Worm (Caenorhabditis elegans) whole organism, L4 larva: ENCODE results near the gene ceh-48.

Source experiments
- ama-1 ChIP-seq: fragments of 150-350 bp; optimal IDR thresholded peaks from 2 replicates; lab custom pipeline; 2014; ENCODE audit warnings: inconsistent platforms, mixed read lengths
- attf-4 ChIP-seq: sonication (generic microtip); optimal IDR thresholded peaks from 3 replicates; lab custom pipeline; 2017; ENCODE audit warnings: missing biosample characterization, missing genetic modification characterization
- ceh-82 ChIP-seq: sonication (generic microtip); optimal IDR thresholded peaks from 2 replicates; lab custom pipeline; 2017; ENCODE audit warnings: missing biosample characterization, missing genetic modification characterization
- dmd-8 ChIP-seq: fragments of 200-800 bp; sonication (Bioruptor generic); IDR thresholded peaks from 2 replicates; pipeline ENCODE4 v1.3.6; 2022; ENCODE audit warnings: missing genetic modification characterization, missing compliant biosample characterization
- hmg-1.1 ChIP-seq: fragments of 200-800 bp; sonication (Bioruptor generic); IDR thresholded peaks from 2 replicates; pipeline ENCODE4 v1.3.6; 2022; ENCODE audit warnings: missing genetic modification reagents, missing genetic modification characterization, missing compliant biosample characterization
- lin-39 ChIP-seq: fragments of 150-350 bp; optimal IDR thresholded peaks from 2 replicates; lab custom pipeline; 2014; ENCODE audit warnings: missing biosample characterization, missing genetic modification reagents, missing genetic modification characterization
- lsy-2 ChIP-seq, 2 experiments: fragments of 150-350 bp in 1 of 2; sonication (generic microtip) in 1 of 2; optimal IDR thresholded peaks; 2 replicates each; lab custom pipeline; 2014 to 2017; ENCODE audit warnings: missing biosample characterization in 2 of 2, missing genetic modification characterization in 2 of 2
- mdl-1 ChIP-seq, 2 experiments: fragments of 150-350 bp in 1 of 2; sonication (generic microtip) in 1 of 2; optimal IDR thresholded peaks; 2 replicates each; lab custom pipeline; 2014 to 2017; ENCODE audit warnings: missing biosample characterization in 2 of 2, missing genetic modification characterization in 2 of 2
- snpc-4 ChIP-seq: fragments of 150-350 bp; optimal IDR thresholded peaks from 2 replicates; lab custom pipeline; 2014; ENCODE audit warnings: missing biosample characterization, missing genetic modification characterization
- unc-39 ChIP-seq: sonication (generic microtip); optimal IDR thresholded peaks from 2 replicates; lab custom pipeline; 2017; ENCODE audit warnings: missing biosample characterization, missing genetic modification characterization
- unc-62 ChIP-seq, 3 experiments: fragments of 150-350 bp in 1 of 3; sonication (generic microtip); optimal IDR thresholded peaks in 2 of 3; peaks in 1 of 3; 1 replicate in 1 of 3; 2 replicates in 2 of 3; lab custom pipeline; 2014 to 2017; ENCODE audit warnings: missing biosample characterization in 3 of 3, missing genetic modification characterization in 3 of 3, missing genetic modification reagents in 3 of 3, missing genotype in 1 of 3

DNA sequence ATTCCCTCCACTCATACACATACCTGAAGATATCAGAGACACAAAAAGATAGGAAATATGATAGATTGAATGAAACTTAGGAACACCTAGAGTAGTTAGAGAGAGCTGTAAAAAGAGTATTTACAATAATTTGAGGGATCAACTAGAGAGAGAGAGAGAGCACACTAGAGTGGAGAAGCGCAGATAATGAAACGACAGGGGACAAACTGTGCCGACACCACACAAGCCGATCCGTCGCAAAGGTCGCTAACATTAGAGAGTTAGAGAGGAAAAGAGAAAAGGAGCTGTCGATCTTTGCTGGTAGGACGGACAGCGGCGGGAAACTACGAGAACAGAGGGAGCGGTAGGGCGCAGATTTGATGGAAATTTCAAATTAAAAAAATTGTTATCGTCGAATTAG is 26.8 kb upstream of the ceh-48 start, which contains the start of gene dyci-1:
- TF ChIP-seq mdl-1 (tag; optimal IDR thresholded peaks at IDR 0.05; lab: Kevin White, UChicago) (no peak), hmg-1.1 (GFP tag; lab: Robert Waterston, UW) (peak; percentile 36; the same call in 1 of the 2 replicates), lsy-2 (tag; optimal IDR thresholded peaks at IDR 0.05; lab: Kevin White, UChicago) (no peak), attf-4 (no peak), dmd-8 (GFP tag; lab: Robert Waterston, UW) (no peak), snpc-4 (no peak), ama-1 (no peak), unc-62 (GFP tag; optimal IDR thresholded peaks at IDR 0.05 in 1 of 2; lab: Kevin White, UChicago) (no peak), unc-62 (tag; optimal IDR thresholded peaks at IDR 0.05; lab: Kevin White, UChicago) (no peak), lin-39 (tag; lab: Kevin White, UChicago) (no peak), unc-39 (tag; lab: Kevin White, UChicago) (no peak), ceh-82 (tag; lab: Kevin White, UChicago) (no peak)
